Fruit fly (Drosophila melanogaster): ENCODE measurements around the gene cv.
A peak's percentile ranks its signal among the peaks of the same experiment; 100 is the strongest.

cv gene

dm6 chrX:5698087-5698727 is 8.4 kb downstream of the cv start, which contains the start of gene AdamTS-B (continued):
- TF ChIP-seq CG7556 (GFP tag; optimal IDR thresholded peaks at IDR 0.05) (peak; percentile 49), Ptx1 (GFP tag; IDR thresholded peaks at IDR 0.05) (peak; percentile 56), Ets65A (GFP tag) (peak; percentile 58), btn (GFP tag; optimal IDR thresholded peaks at IDR 0.05) (no peak), Xbp1 (GFP tag; optimal IDR thresholded peaks at IDR 0.05) (peak; percentile 41), unpg (GFP tag; optimal IDR thresholded peaks at IDR 0.05) (peak; percentile 47), CG2120 (GFP tag; optimal IDR thresholded peaks at IDR 0.05) (peak; percentile 43), CG5180 (GFP tag; optimal IDR thresholded peaks at IDR 0.05) (peak; percentile 98), CG13424 (tag; optimal IDR thresholded peaks at IDR 0.05) (peak; percentile 57), Elba2 (GFP tag; optimal IDR thresholded peaks at IDR 0.05) (peak; percentile 13), Atf3 (GFP tag; optimal IDR thresholded peaks at IDR 0.05) (no peak), Sox102F (GFP tag; optimal IDR thresholded peaks at IDR 0.05) (peak; percentile 38), Pdp1 (GFP tag; optimal IDR thresholded peaks at IDR 0.05) (peak; percentile 11 to 21), lola (GFP tag; optimal IDR thresholded peaks at IDR 0.05) (peak in 1 of 3 experiments; percentile 62), Blimp-1 (GFP tag; optimal IDR thresholded peaks at IDR 0.05) (peak; percentile 37), Oli (tag; optimal IDR thresholded peaks at IDR 0.05) (peak; percentile 52), CG17612 (GFP tag; IDR thresholded peaks at IDR 0.05) (no peak), Sry-β (GFP tag; optimal IDR thresholded peaks at IDR 0.05) (peak; percentile 88), Atf6 (GFP tag; IDR thresholded peaks at IDR 0.05) (peak; percentile 56; the same call in 1 of the 2 replicates), CG9215 (GFP tag; IDR thresholded peaks at IDR 0.05) (peak; percentile 28; the same call in 1 of the 2 replicates), NfI (GFP tag; optimal IDR thresholded peaks at IDR 0.05) (peak; percentile 41), Usf (GFP tag; optimal IDR thresholded peaks at IDR 0.05) (peak; percentile 17), vvl (GFP tag; IDR thresholded peaks at IDR 0.05) (peak; percentile 61; the same call in 1 of the 2 replicates), Chrac-16 (GFP tag; optimal IDR thresholded peaks at IDR 0.05) (peak; percentile 24), CTCF (GFP tag; optimal IDR thresholded peaks at IDR 0.05) (no peak), ewg (GFP tag; optimal IDR thresholded peaks at IDR 0.05) (peak; percentile 8), CG8290 (GFP tag; optimal IDR thresholded peaks at IDR 0.05) (peak; percentile 47), CG8290 (tag; optimal IDR thresholded peaks at IDR 0.05) (no peak), CG30403 (GFP tag; optimal IDR thresholded peaks at IDR 0.05) (peak; percentile 65), nom (GFP tag; optimal IDR thresholded peaks at IDR 0.05) (peak; percentile 47), seq (GFP tag; IDR thresholded peaks at IDR 0.05) (peak; percentile 34; the same call in 1 of the 2 replicates), Sox100B (GFP tag; optimal IDR thresholded peaks at IDR 0.05) (peak; percentile 58), Hr3 (GFP tag; optimal IDR thresholded peaks at IDR 0.05) (peak; percentile 38), H2.0 (GFP tag; IDR thresholded peaks at IDR 0.05) (peak; percentile 22; the same call in 1 of the 2 replicates), Nf-YC (tag; optimal IDR thresholded peaks at IDR 0.05) (peak; percentile 25), CG1602 (GFP tag; optimal IDR thresholded peaks at IDR 0.05) (peak; percentile 9), CG11504 (tag; optimal IDR thresholded peaks at IDR 0.05) (peak; percentile 69)

- TF ChIP-seq CG11695 (GFP tag; IDR thresholded peaks at IDR 0.05) (peak; percentile 52; the same call in 2 of the 3 replicates), CG1602 (GFP tag; optimal IDR thresholded peaks at IDR 0.05) (peak; percentile 52), bsh (GFP tag; optimal IDR thresholded peaks at IDR 0.05) (peak in 1 of 2 experiments; percentile 81), CG31365 (tag; optimal IDR thresholded peaks at IDR 0.05) (no peak), CG17829 (tag; optimal IDR thresholded peaks at IDR 0.05) (peak; percentile 60), luna (GFP tag; optimal IDR thresholded peaks at IDR 0.05) (no peak), sens-2 (GFP tag; IDR thresholded peaks at IDR 0.05) (no peak), Bteb2 (GFP tag; optimal IDR thresholded peaks at IDR 0.05) (peak; percentile 13), Side (GFP tag; optimal IDR thresholded peaks at IDR 0.05) (peak; percentile 12), CG14860 (GFP tag; IDR thresholded peaks at IDR 0.05; ENCODE audit: partially characterized antibody) (no peak), pho (GFP tag; optimal IDR thresholded peaks at IDR 0.05) (no peak), wek (GFP tag; optimal IDR thresholded peaks at IDR 0.05) (no peak), fd96Cb (tag; optimal IDR thresholded peaks at IDR 0.05) (peak; percentile 78), CG12219 (GFP tag; optimal IDR thresholded peaks at IDR 0.05) (peak; percentile 40)
Measured at dm6 chrX:5699824-5700498, 10.2 kb downstream of the cv start.
